Worm (Caenorhabditis elegans): ENCODE results near the gene F09G2.8.

F09G2.8 gene

ce11 chrV:7150570-7150969 lies 42.9 kb downstream of the F09G2.8 start, which contains the start of gene F10D2.8:
F10D2.8 (minus strand) TSS chrV:7150714.
- peak in 4 of 6 experiments; percentile 4 to 77 (median 42) for TF ChIP-seq elt-3 (tag; optimal IDR thresholded peaks at IDR 0.05)
- TF ChIP-seq hpl-2 (GFP tag; optimal IDR thresholded peaks at IDR 0.05), result no peak
- peak; percentile 20 for TF ChIP-seq nhr-20 (tag; optimal IDR thresholded peaks at IDR 0.05)
- TF ChIP-seq aha-1 (tag; optimal IDR thresholded peaks at IDR 0.05), result no peak
- TF ChIP-seq lsy-2 (tag; optimal IDR thresholded peaks at IDR 0.05), result no peak
- TF ChIP-seq alr-1 (tag; optimal IDR thresholded peaks at IDR 0.05; ENCODE audit: borderline replicate concordance), result no peak
- no peak for TF ChIP-seq fkh-4 (tag; optimal IDR thresholded peaks at IDR 0.05; ENCODE audit: borderline replicate concordance)
- TF ChIP-seq lin-15B (tag; optimal IDR thresholded peaks at IDR 0.05), result no peak
- TF ChIP-seq tlp-1 (tag; optimal IDR thresholded peaks at IDR 0.05), result peak; percentile 76
- peak; percentile 87 for TF ChIP-seq elt-2 (tag; optimal IDR thresholded peaks at IDR 0.05)

DNA sequence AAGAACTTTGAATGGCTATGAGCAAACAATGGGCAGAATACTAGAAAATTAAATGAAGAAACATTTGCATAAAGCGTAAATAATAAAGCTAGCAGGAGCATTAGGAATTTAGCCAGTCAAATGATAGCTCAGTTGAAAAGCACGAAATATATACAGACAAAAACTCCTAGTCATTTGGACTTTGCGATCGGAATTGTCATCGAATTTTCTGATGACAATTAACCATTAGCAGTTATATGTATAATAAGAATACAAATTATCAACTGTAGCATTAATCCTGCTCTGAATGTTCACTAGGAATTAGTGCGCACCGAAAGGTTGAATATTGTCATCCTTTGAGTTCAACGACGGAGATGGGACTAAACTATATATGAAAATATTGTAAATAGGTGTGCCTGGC lies 46.1 kb downstream of the F09G2.8 start, which contains the start of gene ugt-38:
TSS of gene ugt-38 (minus strand) at position 101 of the 400 bp plus-strand sequence.
- no peak for TF ChIP-seq jun-1 (tag; optimal IDR thresholded peaks at IDR 0.05)
- no peak for TF ChIP-seq skn-1 (tag; optimal IDR thresholded peaks at IDR 0.05)
- TF ChIP-seq nhr-28 (tag; optimal IDR thresholded peaks at IDR 0.05), result no peak
- TF ChIP-seq Y116A8C.19 (tag; optimal IDR thresholded peaks at IDR 0.05; ENCODE audit: borderline replicate concordance), result no peak
- TF ChIP-seq elt-2 (tag; optimal IDR thresholded peaks at IDR 0.05), result no peak

DNA sequence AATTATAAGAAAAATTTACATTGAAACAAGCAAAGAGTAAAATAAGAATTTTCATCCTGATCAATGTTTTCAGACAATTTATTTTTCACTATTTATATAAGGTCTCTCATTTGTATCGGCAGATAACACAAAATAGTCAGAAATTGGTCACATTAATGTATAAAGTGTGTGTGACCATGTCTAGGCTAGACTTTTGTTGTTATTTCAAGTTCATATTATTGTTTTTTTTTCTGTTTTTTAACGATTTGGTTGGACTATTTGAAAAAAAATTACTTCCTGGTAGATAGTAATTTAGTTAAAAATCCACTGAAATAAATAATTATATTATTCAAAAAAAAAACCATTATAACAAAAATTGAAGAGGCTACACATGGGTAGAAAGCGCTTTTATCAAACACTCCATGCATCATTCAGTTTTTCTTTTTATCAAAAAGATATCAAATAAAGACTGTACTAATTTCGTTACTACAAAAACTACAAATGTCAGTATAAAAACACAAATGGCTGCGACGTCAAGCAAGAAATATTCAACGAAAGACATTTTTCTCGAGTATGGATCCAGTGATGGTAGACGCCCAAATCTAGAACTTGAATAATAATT lies 48.1 kb downstream of the F09G2.8 start, which contains the start of gene ugt-37:
TSS of gene ugt-37 (minus strand) at position 69 of the 601 bp plus-strand sequence.
- TF ChIP-seq efl-1 (optimal IDR thresholded peaks at IDR 0.05) (no peak), efl-1 (GFP tag; optimal IDR thresholded peaks at IDR 0.05 in 1 of 2) (peak in 1 of 2 experiments; percentile 22), nhr-71 (tag; optimal IDR thresholded peaks at IDR 0.05) (no peak), nhr-90 (tag; optimal IDR thresholded peaks at IDR 0.05; ENCODE audit: poor library complexity) (no peak), snu-23 (GFP tag; optimal IDR thresholded peaks at IDR 0.05) (no peak), elt-2 (tag; optimal IDR thresholded peaks at IDR 0.05) (peak; percentile 14)

- TF ChIP-seq grh-1 (GFP tag; IDR thresholded peaks at IDR 0.05), result 0 out of 2 replicates have a peak, but pooled peaks have one; percentile 8
- TF ChIP-seq snpc-4 (tag; optimal IDR thresholded peaks at IDR 0.05), result peak; percentile 83
- TF ChIP-seq C34B4.2 (tag; optimal IDR thresholded peaks at IDR 0.05), result no peak
- no peak for TF ChIP-seq fkh-10 (GFP tag; optimal IDR thresholded peaks at IDR 0.05)
- TF ChIP-seq elt-2 (tag; optimal IDR thresholded peaks at IDR 0.05), result peak; percentile 24
Observed at ce11 chrV:7142661-7143060, 50.8 kb downstream of the F09G2.8 start.

- TF ChIP-seq mab-9 (GFP tag; IDR thresholded peaks at IDR 0.05), result no peak
- no peak for TF ChIP-seq tlp-1 (tag; optimal IDR thresholded peaks at IDR 0.05)
- no peak for TF ChIP-seq lin-39 (tag; optimal IDR thresholded peaks at IDR 0.05)
- TF ChIP-seq unc-86 (tag; optimal IDR thresholded peaks at IDR 0.05), result no peak
- no peak for TF ChIP-seq nhr-47 (tag; optimal IDR thresholded peaks at IDR 0.05)
- no peak for TF ChIP-seq fkh-10 (GFP tag; optimal IDR thresholded peaks at IDR 0.05)
- no peak for TF ChIP-seq C04F5.9 (tag; optimal IDR thresholded peaks at IDR 0.05)
- no peak for TF ChIP-seq ceh-90 (tag; optimal IDR thresholded peaks at IDR 0.05)
- TF ChIP-seq dsc-1 (tag; optimal IDR thresholded peaks at IDR 0.05), result no peak
- no peak for TF ChIP-seq nhr-20 (tag; optimal IDR thresholded peaks at IDR 0.05)
- no peak for TF ChIP-seq lin-14 (GFP tag; optimal IDR thresholded peaks at IDR 0.05)
- no peak for TF ChIP-seq sptf-1 (tag; optimal IDR thresholded peaks at IDR 0.05)
- no peak for TF ChIP-seq lir-3 (tag; optimal IDR thresholded peaks at IDR 0.05; ENCODE audit: poor library complexity)
- no peak for TF ChIP-seq ceh-63 (GFP tag; optimal IDR thresholded peaks at IDR 0.05)
- TF ChIP-seq fkh-8 (tag; optimal IDR thresholded peaks at IDR 0.05), result no peak
- no peak for TF ChIP-seq irx-1 (tag; optimal IDR thresholded peaks at IDR 0.05)
- no peak for TF ChIP-seq nhr-71 (tag; optimal IDR thresholded peaks at IDR 0.05)
- no peak for TF ChIP-seq F16B12.6 (tag; optimal IDR thresholded peaks at IDR 0.05)
- no peak for TF ChIP-seq Y116A8C.19 (tag; optimal IDR thresholded peaks at IDR 0.05; ENCODE audit: borderline replicate concordance)
Observed at ce11 chrV:7141864-7142263, 51.6 kb downstream of the F09G2.8 start, which contains the start of gene ugt-40. ugt-40 (minus strand) TSS chrV:7141964.

All from whole organism, L1 larva.